Fruit fly (Drosophila melanogaster): Measurements from ENCODE around the gene CG7884.

Gene CG7884

dm6 chrX:19243379-19243834 is 23.0 kb downstream of the CG7884 start, which contains the start of gene CG7889 (continued):
- no peak for TF ChIP-seq sim (GFP tag; IDR thresholded peaks at IDR 0.05)
- no peak for TF ChIP-seq CG11696 (GFP tag; IDR thresholded peaks at IDR 0.05)
- TF ChIP-seq grau (tag; optimal IDR thresholded peaks at IDR 0.05), result peak; percentile 18
- no peak for TF ChIP-seq CG6683 (GFP tag; optimal IDR thresholded peaks at IDR 0.05)
- TF ChIP-seq klu (GFP tag; IDR thresholded peaks at IDR 0.05), result peak; percentile 6; the same call in 1 of the 2 replicates
- TF ChIP-seq Mad (GFP tag; optimal IDR thresholded peaks at IDR 0.05), result no peak
- TF ChIP-seq gt (GFP tag; IDR thresholded peaks at IDR 0.05), result no peak
- no peak for TF ChIP-seq MTF-1 (GFP tag; optimal IDR thresholded peaks at IDR 0.05; ENCODE audit: borderline replicate concordance)
- no peak for TF ChIP-seq CG7786 (GFP tag; optimal IDR thresholded peaks at IDR 0.05)
- no peak for TF ChIP-seq zf30C (GFP tag; optimal IDR thresholded peaks at IDR 0.05)
- no peak for TF ChIP-seq Bdp1 (GFP tag; optimal IDR thresholded peaks at IDR 0.05)
- peak; percentile 26 for TF ChIP-seq CG3281 (GFP tag; optimal IDR thresholded peaks at IDR 0.05)
- TF ChIP-seq scrt (GFP tag; optimal IDR thresholded peaks at IDR 0.05), result peak; percentile 43
- no peak for TF ChIP-seq CG11398 (GFP tag; optimal IDR thresholded peaks at IDR 0.05)
- peak; percentile 46; the same call in 1 of the 3 replicates for TF ChIP-seq ci (GFP tag; IDR thresholded peaks at IDR 0.05)
- TF ChIP-seq bbx (GFP tag; IDR thresholded peaks at IDR 0.05; ENCODE audit: partially characterized antibody), result no peak
- peak; percentile 21 for TF ChIP-seq CG18476 (GFP tag; optimal IDR thresholded peaks at IDR 0.05)
- TF ChIP-seq CG17912 (GFP tag; optimal IDR thresholded peaks at IDR 0.05), result no peak
- TF ChIP-seq luna (GFP tag; optimal IDR thresholded peaks at IDR 0.05), result no peak
- peak in 1 of 2 experiments; percentile 41 for TF ChIP-seq Pdp1 (GFP tag; optimal IDR thresholded peaks at IDR 0.05)
- TF ChIP-seq CG8290 (GFP tag; optimal IDR thresholded peaks at IDR 0.05), result peak; percentile 36
- peak in 1 of 2 experiments; percentile 76 for TF ChIP-seq CG8290 (tag; optimal IDR thresholded peaks at IDR 0.05)
- TF ChIP-seq YL-1 (GFP tag; optimal IDR thresholded peaks at IDR 0.05), result no peak
- no peak for TF ChIP-seq CG6791 (GFP tag; IDR thresholded peaks at IDR 0.05; ENCODE audit: partially characterized antibody)
- no peak for TF ChIP-seq CG14965 (GFP tag; optimal IDR thresholded peaks at IDR 0.05; ENCODE audit: borderline replicate concordance)
- peak; percentile 28; the same call in 1 of the 2 replicates for TF ChIP-seq CG9932 (GFP tag; IDR thresholded peaks at IDR 0.05)
- no peak for TF ChIP-seq eyg (GFP tag; optimal IDR thresholded peaks at IDR 0.05)
- no peak for TF ChIP-seq CG16815 (GFP tag; optimal IDR thresholded peaks at IDR 0.05)
- no peak for TF ChIP-seq Hr51 (GFP tag; optimal IDR thresholded peaks at IDR 0.05)
- TF ChIP-seq CG8924 (tag; optimal IDR thresholded peaks at IDR 0.05), result no peak
- no peak for TF ChIP-seq ssp (GFP tag; IDR thresholded peaks at IDR 0.05)
- TF ChIP-seq jumu (GFP tag; optimal IDR thresholded peaks at IDR 0.05), result peak; percentile 15
- no peak for TF ChIP-seq eve (GFP tag; optimal IDR thresholded peaks at IDR 0.05)
- peak; percentile 3 for TF ChIP-seq lab (GFP tag; optimal IDR thresholded peaks at IDR 0.05)
- TF ChIP-seq CG3065 (GFP tag; optimal IDR thresholded peaks at IDR 0.05), result no peak
- TF ChIP-seq CG33557 (GFP tag; optimal IDR thresholded peaks at IDR 0.05), result no peak
- no peak for TF ChIP-seq mirr (GFP tag; optimal IDR thresholded peaks at IDR 0.05)
- TF ChIP-seq Opbp (GFP tag; IDR thresholded peaks at IDR 0.05; ENCODE audit: partially characterized antibody), result no peak
- no peak for TF ChIP-seq Gsc (GFP tag; IDR thresholded peaks at IDR 0.05)
- TF ChIP-seq ems (GFP tag; optimal IDR thresholded peaks at IDR 0.05), result no peak
- TF ChIP-seq CG4707 (GFP tag; optimal IDR thresholded peaks at IDR 0.05), result no peak
- no peak for TF ChIP-seq chm (GFP tag; IDR thresholded peaks at IDR 0.05)
- no peak for TF ChIP-seq bsh (GFP tag; optimal IDR thresholded peaks at IDR 0.05)
- no peak for TF ChIP-seq TFAM (GFP tag; optimal IDR thresholded peaks at IDR 0.05)
- no peak for TF ChIP-seq sisA (GFP tag; IDR thresholded peaks at IDR 0.05)
- TF ChIP-seq Rx (GFP tag; IDR thresholded peaks at IDR 0.05), result no peak
- no peak for TF ChIP-seq tin (GFP tag; optimal IDR thresholded peaks at IDR 0.05)
- no peak for TF ChIP-seq CG13624 (GFP tag; optimal IDR thresholded peaks at IDR 0.05)
- TF ChIP-seq tgo (GFP tag; IDR thresholded peaks at IDR 0.05), result no peak
- no peak for TF ChIP-seq Sin3A (optimal IDR thresholded peaks at IDR 0.05)
- TF ChIP-seq Dad (GFP tag; optimal IDR thresholded peaks at IDR 0.05), result no peak
- TF ChIP-seq Taf1 (GFP tag; IDR thresholded peaks at IDR 0.05), result peak; percentile 18; the same call in 1 of the 2 replicates

Data from whole organism, embryonic.